Fruit fly (Drosophila melanogaster): Measurements from ENCODE around the gene CG18478.
"Not testable (repeated sequence)": the region's sequence is repeated elsewhere in the genome, so short reads cannot be mapped to it uniquely, and the experiment has no call there.

CG18478 gene

DNA sequence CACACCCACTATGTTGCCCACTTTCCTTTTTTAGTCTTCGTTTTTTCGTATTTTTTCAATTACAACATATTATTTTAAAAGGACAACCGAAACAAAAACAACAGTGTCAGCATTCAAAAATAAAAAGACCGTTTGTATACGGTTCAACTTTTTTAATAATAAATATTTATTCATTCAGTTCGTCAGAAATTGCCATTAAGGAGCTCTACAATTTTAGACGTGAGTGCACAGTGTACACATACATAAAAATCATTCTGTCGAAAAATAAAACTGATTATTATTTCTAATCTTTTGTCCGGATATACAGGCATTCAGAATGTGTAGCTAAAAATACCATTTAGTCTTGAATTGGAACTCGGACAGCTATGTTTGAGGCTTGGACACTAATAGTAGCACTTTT, at the start of gene CG18478:
Gene CG18478 (plus strand): TSS at position 301 of the 400 bp plus-strand sequence.
- not testable (repeated sequence) for TF ChIP-seq Myc, Sin3A, h (optimal IDR thresholded peaks at IDR 0.05)

DNA sequence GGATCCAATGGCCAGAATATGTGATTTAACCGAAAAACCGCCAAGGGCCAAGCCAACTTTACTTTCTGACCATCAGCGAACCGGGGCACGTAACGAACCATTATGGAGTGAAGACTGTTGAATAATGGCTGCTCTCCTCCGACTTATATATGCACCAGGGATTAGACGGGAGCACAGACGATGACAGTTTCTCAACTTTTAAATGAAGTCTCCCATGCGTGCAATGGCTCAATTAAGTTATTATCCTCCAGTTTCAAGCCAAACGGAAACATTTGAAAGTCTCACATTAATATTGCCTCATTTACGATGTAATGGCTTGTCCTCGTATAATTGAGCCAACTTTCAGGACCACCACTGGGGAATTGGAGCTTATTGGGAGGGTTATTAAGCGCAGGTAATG, 46.5 kb upstream of the CG18478 start, which contains the start of gene Or35a:
Gene Or35a (minus strand): TSS at position 101 of the 400 bp plus-strand sequence.
- TF ChIP-seq psq (optimal IDR thresholded peaks at IDR 0.05) = no peak
- no peak for TF ChIP-seq Sin3A (optimal IDR thresholded peaks at IDR 0.05)
- no peak for TF ChIP-seq insv (optimal IDR thresholded peaks at IDR 0.05)
- TF ChIP-seq Myc (optimal IDR thresholded peaks at IDR 0.05) = no peak
- no peak for TF ChIP-seq ttk (optimal IDR thresholded peaks at IDR 0.05)
- TF ChIP-seq h (optimal IDR thresholded peaks at IDR 0.05) = no peak

DNA sequence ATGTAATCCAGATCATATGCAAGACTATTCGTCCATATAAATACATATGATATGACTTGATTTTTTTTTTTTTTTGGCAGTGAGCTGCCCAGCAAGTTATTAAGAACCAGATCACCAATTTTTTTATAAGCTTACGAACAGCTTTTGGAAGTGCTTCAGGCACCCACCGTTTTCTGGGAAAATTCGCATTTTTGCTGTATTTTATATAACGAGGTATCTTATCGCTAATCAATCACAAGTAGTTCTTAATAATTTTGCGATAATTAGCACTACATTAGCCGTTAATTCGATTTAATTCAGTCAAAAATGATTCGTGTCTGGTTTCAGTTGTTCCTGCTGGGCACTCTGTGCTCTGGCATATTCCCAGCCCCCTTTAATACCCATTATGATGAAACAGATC, 41.6 kb upstream of the CG18478 start, which contains the start of gene CG7631:
Gene CG7631 (plus strand): TSS at position 301 of the 400 bp plus-strand sequence.
- TF ChIP-seq Sin3A (optimal IDR thresholded peaks at IDR 0.05) (no peak), Myc (optimal IDR thresholded peaks at IDR 0.05) (no peak), ttk (optimal IDR thresholded peaks at IDR 0.05) (no peak), psq (optimal IDR thresholded peaks at IDR 0.05) (no peak), h (optimal IDR thresholded peaks at IDR 0.05) (no peak), insv (optimal IDR thresholded peaks at IDR 0.05) (no peak)

DNA sequence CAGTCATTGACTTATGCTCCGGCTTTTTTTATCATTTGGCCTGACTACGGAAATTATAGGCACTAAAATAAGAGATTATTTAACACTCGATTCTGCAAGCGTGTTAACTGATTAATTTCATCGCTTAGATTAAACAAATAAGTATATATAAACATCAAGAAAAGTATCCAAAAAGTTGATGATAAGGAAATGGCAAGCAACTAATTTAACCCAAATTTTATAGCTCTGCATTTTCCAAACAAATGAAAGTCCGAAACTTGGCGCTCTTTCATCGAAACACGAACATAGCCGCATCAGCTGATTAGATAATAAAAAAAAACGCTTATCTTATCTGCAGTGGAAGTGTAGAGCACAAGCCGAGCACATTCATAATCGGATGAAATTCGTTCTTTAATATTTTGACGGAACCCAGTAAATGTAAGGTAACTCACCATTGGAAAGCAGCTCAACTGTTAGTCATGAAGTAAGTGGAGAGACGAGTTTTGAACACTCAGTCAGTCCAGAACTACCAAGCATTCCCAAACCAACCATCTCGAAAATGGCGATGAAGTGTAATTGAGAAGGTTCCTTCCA, 40.3 kb upstream of the CG18478 start, which contains the start of gene CG18480:
Gene CG18480 (plus strand): TSS at position 407 of the 573 bp plus-strand sequence.
- TF ChIP-seq Myc (optimal IDR thresholded peaks at IDR 0.05) (no peak), Sin3A (optimal IDR thresholded peaks at IDR 0.05) (no peak), ttk (optimal IDR thresholded peaks at IDR 0.05) (no peak), insv (optimal IDR thresholded peaks at IDR 0.05) (no peak), h (optimal IDR thresholded peaks at IDR 0.05) (no peak), psq (optimal IDR thresholded peaks at IDR 0.05) (no peak)

DNA sequence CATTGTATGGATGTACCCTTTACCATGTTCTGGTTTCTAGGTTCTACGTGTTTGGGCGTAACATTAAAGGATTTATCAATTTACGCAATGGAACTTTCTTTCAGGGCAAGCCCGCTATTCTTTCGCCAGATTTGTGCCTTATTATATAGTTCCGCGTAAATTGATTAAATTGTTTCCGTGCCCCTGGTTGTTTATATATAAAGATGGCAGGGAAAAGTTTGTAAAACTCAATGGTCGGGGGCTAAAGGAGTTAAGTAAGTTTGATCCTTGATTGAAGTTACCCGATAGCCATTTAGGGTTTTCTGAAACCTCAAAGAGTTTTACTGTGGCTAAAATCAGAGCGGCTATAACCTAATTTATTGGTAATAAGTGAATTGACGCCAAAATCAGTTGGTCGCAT, 28.3 kb upstream of the CG18478 start:
- TF ChIP-seq Myc (optimal IDR thresholded peaks at IDR 0.05) (no peak), ttk (optimal IDR thresholded peaks at IDR 0.05) (no peak), h (optimal IDR thresholded peaks at IDR 0.05) (no peak), Sin3A (optimal IDR thresholded peaks at IDR 0.05) (no peak), insv (optimal IDR thresholded peaks at IDR 0.05) (no peak)

DNA sequence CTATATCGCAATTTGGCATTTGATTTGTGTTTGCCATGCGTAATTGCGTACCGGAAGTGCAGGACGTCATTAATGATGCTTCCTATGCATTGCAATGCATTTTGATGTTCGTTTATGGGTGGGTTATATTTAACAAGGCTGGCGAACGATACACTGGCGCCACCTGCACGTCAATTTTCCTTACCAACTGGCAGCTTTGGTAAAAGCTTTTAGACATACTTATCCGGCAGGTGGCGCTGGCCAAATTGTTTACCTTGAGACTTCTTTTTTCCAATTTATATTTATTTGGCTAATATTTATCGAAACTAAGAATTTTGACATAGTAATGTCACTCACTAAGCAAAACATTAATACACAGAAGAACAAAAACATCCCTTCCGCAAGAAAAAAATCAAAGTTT, 26.2 kb upstream of the CG18478 start:
- no peak for TF ChIP-seq insv (optimal IDR thresholded peaks at IDR 0.05)
- no peak for TF ChIP-seq h (optimal IDR thresholded peaks at IDR 0.05)
- TF ChIP-seq Myc (optimal IDR thresholded peaks at IDR 0.05) = no peak
- no peak for TF ChIP-seq psq (optimal IDR thresholded peaks at IDR 0.05)
- no peak for TF ChIP-seq Sin3A (optimal IDR thresholded peaks at IDR 0.05)

DNA sequence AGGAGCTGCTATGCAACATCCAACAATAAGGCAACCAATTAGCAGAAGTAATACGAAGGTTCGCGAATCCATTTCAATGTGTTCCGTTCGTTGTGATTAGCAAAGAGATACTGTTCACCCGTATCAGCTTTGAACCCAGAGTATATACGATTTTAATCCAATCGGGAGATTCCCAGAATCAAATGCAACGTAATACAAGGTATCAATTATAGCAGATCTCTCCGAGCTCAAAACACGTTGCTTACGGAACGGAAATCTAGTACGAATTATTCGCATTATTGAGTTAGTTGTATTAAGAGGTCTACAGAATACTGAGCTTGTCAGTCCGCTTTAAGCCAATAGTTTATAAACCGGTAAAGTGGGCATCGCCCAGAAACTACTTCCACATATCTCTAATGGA, 10.6 kb upstream of the CG18478 start, which contains the start of gene CG44141:
Gene CG44141 (minus strand): TSS at position 101 of the 400 bp plus-strand sequence.
- TF ChIP-seq h, Sin3A, Myc (optimal IDR thresholded peaks at IDR 0.05): not testable (repeated sequence)

DNA sequence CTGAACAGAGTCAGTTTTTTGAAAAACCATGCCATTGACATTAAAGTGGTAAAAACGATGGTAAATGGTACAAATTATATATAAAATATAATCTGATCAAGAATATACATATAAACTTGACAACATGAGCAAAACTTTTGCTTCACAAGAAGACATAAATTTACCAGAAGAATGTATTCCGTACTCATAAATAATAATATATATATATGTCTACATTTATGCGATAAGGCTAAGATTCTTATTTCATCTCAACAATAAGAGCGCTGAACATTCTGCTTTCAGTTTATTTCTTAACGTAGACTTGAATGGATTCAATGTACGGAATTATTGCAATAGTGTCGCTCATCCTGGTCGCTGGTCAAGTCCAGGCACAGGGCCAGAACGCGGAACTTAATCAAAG, 9.2 kb upstream of the CG18478 start, which contains the start of gene CG18477:
Gene CG18477 (plus strand): TSS at position 301 of the 400 bp plus-strand sequence.
- TF ChIP-seq Myc, Sin3A, insv (optimal IDR thresholded peaks at IDR 0.05): not testable (repeated sequence)

DNA sequence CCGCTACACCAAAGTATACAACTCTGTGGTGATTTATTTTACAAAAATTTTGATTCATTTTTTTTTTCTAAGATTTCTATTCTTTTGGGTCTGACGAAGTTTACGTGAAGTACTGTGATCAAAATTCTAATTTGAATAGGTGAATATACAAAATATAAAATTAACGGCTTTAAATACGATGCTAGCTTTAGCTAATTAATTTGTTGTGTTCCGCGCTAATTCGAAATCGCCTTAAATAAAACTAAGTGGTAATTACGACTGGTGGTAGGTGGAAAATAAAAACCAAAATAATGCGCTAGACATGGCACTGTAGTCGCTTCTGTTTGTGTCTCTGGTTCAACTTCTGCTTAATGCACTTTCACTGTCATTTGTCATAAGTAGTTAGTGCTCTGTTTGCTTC, 6.0 kb downstream of the CG18478 start, which contains the start of gene CG43923:
Gene CG43923 (minus strand): TSS at position 101 of the 400 bp plus-strand sequence.
- not testable (repeated sequence) for TF ChIP-seq Sin3A, insv, h (optimal IDR thresholded peaks at IDR 0.05)

DNA sequence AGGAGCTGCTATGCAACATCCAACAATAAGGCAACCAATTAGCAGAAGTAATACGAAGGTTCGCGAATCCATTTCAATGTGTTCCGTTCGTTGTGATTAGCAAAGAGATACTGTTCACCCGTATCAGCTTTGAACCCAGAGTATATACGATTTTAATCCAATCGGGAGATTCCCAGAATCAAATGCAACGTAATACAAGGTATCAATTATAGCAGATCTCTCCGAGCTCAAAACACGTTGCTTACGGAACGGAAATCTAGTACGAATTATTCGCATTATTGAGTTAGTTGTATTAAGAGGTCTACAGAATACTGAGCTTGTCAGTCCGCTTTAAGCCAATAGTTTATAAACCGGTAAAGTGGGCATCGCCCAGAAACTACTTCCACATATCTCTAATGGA, 24.4 kb downstream of the CG18478 start, which contains the start of gene CG44140:
Gene CG44140 (minus strand): TSS at position 101 of the 400 bp plus-strand sequence.
- TF ChIP-seq Sin3A, ttk, insv (optimal IDR thresholded peaks at IDR 0.05): not testable (repeated sequence)

DNA sequence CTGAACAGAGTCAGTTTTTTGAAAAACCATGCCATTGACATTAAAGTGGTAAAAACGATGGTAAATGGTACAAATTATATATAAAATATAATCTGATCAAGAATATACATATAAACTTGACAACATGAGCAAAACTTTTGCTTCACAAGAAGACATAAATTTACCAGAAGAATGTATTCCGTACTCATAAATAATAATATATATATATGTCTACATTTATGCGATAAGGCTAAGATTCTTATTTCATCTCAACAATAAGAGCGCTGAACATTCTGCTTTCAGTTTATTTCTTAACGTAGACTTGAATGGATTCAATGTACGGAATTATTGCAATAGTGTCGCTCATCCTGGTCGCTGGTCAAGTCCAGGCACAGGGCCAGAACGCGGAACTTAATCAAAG, 25.8 kb downstream of the CG18478 start, which contains the start of gene CG31780:
Gene CG31780 (plus strand): TSS at position 301 of the 400 bp plus-strand sequence.
- not testable (repeated sequence) for TF ChIP-seq psq, insv, h (optimal IDR thresholded peaks at IDR 0.05)

DNA sequence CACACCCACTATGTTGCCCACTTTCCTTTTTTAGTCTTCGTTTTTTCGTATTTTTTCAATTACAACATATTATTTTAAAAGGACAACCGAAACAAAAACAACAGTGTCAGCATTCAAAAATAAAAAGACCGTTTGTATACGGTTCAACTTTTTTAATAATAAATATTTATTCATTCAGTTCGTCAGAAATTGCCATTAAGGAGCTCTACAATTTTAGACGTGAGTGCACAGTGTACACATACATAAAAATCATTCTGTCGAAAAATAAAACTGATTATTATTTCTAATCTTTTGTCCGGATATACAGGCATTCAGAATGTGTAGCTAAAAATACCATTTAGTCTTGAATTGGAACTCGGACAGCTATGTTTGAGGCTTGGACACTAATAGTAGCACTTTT, 34.9 kb downstream of the CG18478 start, which contains the start of gene CG31827:
Gene CG31827 (plus strand): TSS at position 301 of the 400 bp plus-strand sequence.
- TF ChIP-seq psq, Myc, insv (optimal IDR thresholded peaks at IDR 0.05): not testable (repeated sequence)

DNA sequence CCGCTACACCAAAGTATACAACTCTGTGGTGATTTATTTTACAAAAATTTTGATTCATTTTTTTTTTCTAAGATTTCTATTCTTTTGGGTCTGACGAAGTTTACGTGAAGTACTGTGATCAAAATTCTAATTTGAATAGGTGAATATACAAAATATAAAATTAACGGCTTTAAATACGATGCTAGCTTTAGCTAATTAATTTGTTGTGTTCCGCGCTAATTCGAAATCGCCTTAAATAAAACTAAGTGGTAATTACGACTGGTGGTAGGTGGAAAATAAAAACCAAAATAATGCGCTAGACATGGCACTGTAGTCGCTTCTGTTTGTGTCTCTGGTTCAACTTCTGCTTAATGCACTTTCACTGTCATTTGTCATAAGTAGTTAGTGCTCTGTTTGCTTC, 41.0 kb downstream of the CG18478 start, which contains the start of gene CG43924:
Gene CG43924 (minus strand): TSS at position 101 of the 400 bp plus-strand sequence.
- not testable (repeated sequence) for TF ChIP-seq h, psq, insv (optimal IDR thresholded peaks at IDR 0.05)

All from Kc167 (cell line).